Fruit fly (Drosophila melanogaster): ENCODE measurements around the gene chrb.

chrb gene

DNA sequence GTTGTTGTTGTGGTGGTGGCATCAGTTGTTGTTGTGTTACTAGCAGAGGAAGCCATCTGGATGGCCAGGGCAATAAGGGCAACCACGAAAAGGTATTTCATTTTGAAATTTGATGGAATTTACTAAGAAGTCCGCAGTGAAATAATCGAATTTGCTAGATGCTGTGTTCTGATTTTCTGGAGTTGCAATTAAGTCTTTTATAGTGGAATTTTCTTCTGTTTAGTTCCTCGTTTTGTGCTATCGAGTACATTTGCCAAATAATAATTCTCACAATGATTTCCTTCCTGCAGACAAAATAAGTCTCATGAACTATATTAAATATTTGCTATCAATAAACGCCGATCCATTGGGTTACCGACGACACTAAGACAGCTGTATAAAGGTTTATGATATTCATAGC, 23.1 kb downstream of the chrb start, which contains the start of gene CG33272:
CG33272 (minus strand) TSS at position 101 of the 400 bp plus-strand sequence.
- TF ChIP-seq dsx (GFP tag; optimal IDR thresholded peaks at IDR 0.05; ENCODE audit: poor library complexity, severe bottlenecking) (no peak), Ets96B (tag; optimal IDR thresholded peaks at IDR 0.05) (no peak), dac (GFP tag; optimal IDR thresholded peaks at IDR 0.05) (no peak), CG6808 (GFP tag; optimal IDR thresholded peaks at IDR 0.05) (no peak), CG11902 (GFP tag; optimal IDR thresholded peaks at IDR 0.05) (no peak), Hr38 (GFP tag; optimal IDR thresholded peaks at IDR 0.05) (no peak), fkh (GFP tag; optimal IDR thresholded peaks at IDR 0.05) (no peak), CG34406 (GFP tag; optimal IDR thresholded peaks at IDR 0.05) (no peak), CG8119 (GFP tag; IDR thresholded peaks at IDR 0.05) (no peak), Eip93F (GFP tag; optimal IDR thresholded peaks at IDR 0.05) (no peak), Sox14 (GFP tag; optimal IDR thresholded peaks at IDR 0.05) (no peak), salr (GFP tag; optimal IDR thresholded peaks at IDR 0.05) (no peak), Smox (GFP tag; optimal IDR thresholded peaks at IDR 0.05) (no peak), svp (GFP tag) (no peak), acj6 (GFP tag; optimal IDR thresholded peaks at IDR 0.05) (no peak), Gug (GFP tag; IDR thresholded peaks at IDR 0.05) (no peak), CG6854 (GFP tag; optimal IDR thresholded peaks at IDR 0.05) (no peak)

DNA sequence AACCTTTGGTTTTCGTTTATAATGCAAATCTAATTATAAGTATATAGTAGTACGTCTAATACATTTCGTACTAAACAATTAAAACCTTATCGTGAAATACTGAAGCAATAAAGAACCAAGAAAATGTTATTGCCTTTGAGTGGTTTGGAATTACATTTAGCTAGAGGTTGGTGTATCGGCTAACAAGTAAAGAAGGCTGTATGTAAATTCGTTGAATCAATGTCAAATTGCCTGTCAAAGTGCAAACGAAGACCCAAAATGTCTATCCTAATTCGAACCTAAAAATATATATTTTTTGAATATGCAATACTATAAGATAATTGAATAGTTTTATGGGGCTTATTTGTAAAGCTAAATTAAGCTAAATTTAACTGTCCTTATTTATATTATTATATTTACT, 23.9 kb downstream of the chrb start:
- TF ChIP-seq fkh (GFP tag; optimal IDR thresholded peaks at IDR 0.05) (peak; percentile 2), CG10669 (GFP tag; optimal IDR thresholded peaks at IDR 0.05) (no peak)

DNA sequence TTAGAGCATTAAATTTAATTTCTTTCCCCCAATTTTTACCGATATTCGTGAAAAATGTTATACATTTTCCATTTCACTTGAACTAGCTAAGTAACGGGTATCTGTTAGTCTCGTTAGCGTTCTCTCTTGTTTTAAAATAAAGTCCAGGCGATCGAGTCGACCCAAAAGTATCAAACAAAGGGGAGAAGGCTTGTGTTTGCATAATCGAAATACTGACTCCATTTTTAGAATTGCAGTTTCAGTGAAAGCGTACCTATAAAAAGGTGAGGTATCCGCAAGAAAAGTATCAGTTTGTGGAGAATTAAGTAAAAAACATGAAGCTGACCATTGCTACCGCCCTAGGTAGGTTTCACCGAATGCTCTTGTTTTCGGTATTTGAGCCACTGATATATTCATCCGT, 24.6 kb downstream of the chrb start, which contains the start of gene Sgs3:
Sgs3 (plus strand) TSS at position 301 of the 400 bp plus-strand sequence.
- TF ChIP-seq CG1621 (tag; optimal IDR thresholded peaks at IDR 0.05): no peak
- no peak for TF ChIP-seq Gug (GFP tag; IDR thresholded peaks at IDR 0.05)
- no peak for TF ChIP-seq eg (GFP tag; IDR thresholded peaks at IDR 0.05)
- no peak for TF ChIP-seq CG7368 (GFP tag; optimal IDR thresholded peaks at IDR 0.05)
- TF ChIP-seq dsx (GFP tag; optimal IDR thresholded peaks at IDR 0.05; ENCODE audit: poor library complexity, severe bottlenecking): no peak
- TF ChIP-seq CG8632 (GFP tag; optimal IDR thresholded peaks at IDR 0.05): no peak
- TF ChIP-seq CG34406 (GFP tag; optimal IDR thresholded peaks at IDR 0.05): no peak
- no peak for TF ChIP-seq Hr4 (GFP tag; optimal IDR thresholded peaks at IDR 0.05)

DNA sequence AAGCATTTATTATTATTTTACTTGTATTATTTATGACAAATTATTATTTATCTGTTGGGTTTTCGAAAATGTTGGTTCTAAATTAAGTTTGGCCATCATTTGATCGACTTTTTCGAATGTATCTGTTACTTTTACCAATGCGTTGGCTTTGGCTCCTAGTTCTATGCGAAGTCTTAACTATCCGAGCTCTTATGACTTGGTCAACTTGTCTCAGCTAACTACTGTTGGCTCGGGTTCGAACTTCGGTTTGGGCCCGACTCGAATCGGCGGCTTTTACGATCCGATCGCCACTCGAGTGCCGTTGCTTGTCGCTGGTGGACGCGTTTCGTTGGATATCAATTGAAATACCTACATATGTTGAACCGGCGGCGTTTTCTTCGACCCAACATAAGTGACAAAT, 26.1 kb downstream of the chrb start, which contains the start of gene CG7512:
CG7512 (plus strand) TSS at position 301 of the 400 bp plus-strand sequence.
- TF ChIP-seq lz (GFP tag; optimal IDR thresholded peaks at IDR 0.05) (no peak), Sox102F (GFP tag; optimal IDR thresholded peaks at IDR 0.05) (no peak), CG3032 (tag; optimal IDR thresholded peaks at IDR 0.05) (no peak), Gug (GFP tag; IDR thresholded peaks at IDR 0.05) (no peak), fd85E (GFP tag; optimal IDR thresholded peaks at IDR 0.05) (no peak), CG32006 (GFP tag; optimal IDR thresholded peaks at IDR 0.05) (no peak), fd59A (GFP tag; optimal IDR thresholded peaks at IDR 0.05) (no peak), CG8319 (GFP tag; optimal IDR thresholded peaks at IDR 0.05) (no peak), CG31627 (GFP tag; optimal IDR thresholded peaks at IDR 0.05) (no peak), CG6854 (GFP tag; optimal IDR thresholded peaks at IDR 0.05) (no peak)

DNA sequence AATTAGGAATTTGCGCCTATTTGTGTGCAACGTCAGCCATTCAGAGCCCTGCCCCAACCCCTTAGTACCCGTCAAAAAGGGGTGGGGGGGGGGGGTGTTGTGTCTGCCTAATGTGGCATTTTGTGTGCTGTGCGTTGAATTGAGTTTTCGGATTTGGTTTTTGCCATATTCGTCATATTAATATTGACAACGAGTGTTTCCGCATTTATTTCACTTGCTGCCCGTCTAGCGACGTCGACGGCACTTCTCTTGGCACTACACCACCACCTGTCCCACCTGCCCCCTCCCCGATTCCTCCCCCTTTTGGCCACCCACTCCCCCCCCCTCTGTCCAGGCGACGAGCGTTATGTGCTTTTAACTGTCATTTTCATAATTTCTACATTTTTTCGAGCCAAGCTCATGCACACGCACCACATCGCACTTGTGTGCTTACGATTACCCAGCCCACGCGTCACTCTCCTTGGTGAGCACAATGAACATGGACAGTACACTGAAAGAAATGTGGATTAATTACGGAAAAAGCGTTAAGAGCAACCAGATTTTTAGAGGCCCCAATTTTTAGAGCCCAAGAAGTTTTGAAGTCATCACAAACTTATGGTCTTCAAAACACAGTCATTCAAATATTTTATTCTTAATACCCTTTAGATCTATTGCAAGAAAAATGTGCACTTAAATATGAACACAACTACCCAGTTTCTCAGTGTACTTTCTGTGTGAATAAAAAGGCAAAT, 28.2 kb downstream of the chrb start:
- TF ChIP-seq Eip75B (GFP tag; optimal IDR thresholded peaks at IDR 0.05): peak; percentile 19
- peak; percentile 16 for TF ChIP-seq CG31627 (GFP tag; optimal IDR thresholded peaks at IDR 0.05)
- TF ChIP-seq lz (GFP tag; optimal IDR thresholded peaks at IDR 0.05): peak; percentile 30
- no peak for TF ChIP-seq Blimp-1 (GFP tag; optimal IDR thresholded peaks at IDR 0.05)
- TF ChIP-seq topi (GFP tag; optimal IDR thresholded peaks at IDR 0.05): peak; percentile 24
- peak; percentile 11 for TF ChIP-seq CG3919 (GFP tag; optimal IDR thresholded peaks at IDR 0.05)
- peak; percentile 31 for TF ChIP-seq Smox (GFP tag; optimal IDR thresholded peaks at IDR 0.05)
- TF ChIP-seq Hr39 (GFP tag; optimal IDR thresholded peaks at IDR 0.05): peak; percentile 24
- peak; percentile 12 for TF ChIP-seq cyc (GFP tag; optimal IDR thresholded peaks at IDR 0.05)
- peak; percentile 54 for TF ChIP-seq esn (GFP tag; optimal IDR thresholded peaks at IDR 0.05)
- TF ChIP-seq svp (GFP tag): peak; percentile 31
- peak; percentile 9 for TF ChIP-seq Ets21C (GFP tag; optimal IDR thresholded peaks at IDR 0.05)
- TF ChIP-seq Sox14 (GFP tag; optimal IDR thresholded peaks at IDR 0.05): peak; percentile 17
- TF ChIP-seq spab (GFP tag; optimal IDR thresholded peaks at IDR 0.05): no peak
- TF ChIP-seq CG9139 (GFP tag; optimal IDR thresholded peaks at IDR 0.05): no peak
- TF ChIP-seq Met (GFP tag; optimal IDR thresholded peaks at IDR 0.05): peak; percentile 25
- TF ChIP-seq CG11294 (GFP tag; IDR thresholded peaks at IDR 0.05): no peak
